Fruit fly (Drosophila melanogaster) whole organism, pupa: ENCODE measurements around the gene TwdlN.
A peak's percentile ranks its signal among the peaks of the same experiment; 100 is the strongest.

ENCODE experiments used
- CG10348 ChIP-seq: fragments of 200-800 bp; sonication (Bioruptor generic); IDR thresholded peaks from 2 replicates; pipeline ENCODE4 v1.3.6; 2022; ENCODE audit warnings: missing biosample characterization, missing genetic modification characterization
- CG12605 ChIP-seq: fragments of 200-800 bp; sonication (Bioruptor generic); IDR thresholded peaks from 2 replicates; pipeline ENCODE4 v1.3.6; 2022; ENCODE audit warnings: missing biosample characterization, missing genetic modification characterization
- CG13204 ChIP-seq: fragments of 200-800 bp; sonication (Bioruptor generic); optimal IDR thresholded peaks from 2 replicates; lab custom pipeline; 2018; ENCODE audit warnings: missing biosample characterization, mild to moderate bottlenecking, missing genetic modification characterization, moderate library complexity
- CG14655 ChIP-seq: fragments of 200-800 bp; sonication (Bioruptor generic); optimal IDR thresholded peaks from 3 replicates; lab custom pipeline; 2017; ENCODE audit warnings: mild to moderate bottlenecking, missing biosample characterization, missing genetic modification reagents, missing genetic modification characterization
- CG15710 ChIP-seq: fragments of 200-800 bp; sonication (Bioruptor generic); optimal IDR thresholded peaks from 2 replicates; lab custom pipeline; 2018; ENCODE audit warnings: missing biosample characterization, mild to moderate bottlenecking, missing genetic modification characterization, moderate library complexity
- CG17806 ChIP-seq: fragments of 200-800 bp; sonication (Bioruptor generic); optimal IDR thresholded peaks from 2 replicates; lab custom pipeline; 2018; ENCODE audit warnings: missing biosample characterization, mild to moderate bottlenecking, missing genetic modification characterization, moderate library complexity
- CG32121 ChIP-seq: fragments of 200-800 bp; sonication (Bioruptor generic); IDR thresholded peaks from 2 replicates; pipeline ENCODE4 v1.3.6; 2022; ENCODE audit warnings: missing biosample characterization, missing genetic modification characterization
- CG34367 ChIP-seq: fragments of 200-800 bp; sonication (Bioruptor generic); optimal IDR thresholded peaks from 2 replicates; lab custom pipeline; 2018; ENCODE audit warnings: missing biosample characterization, mild to moderate bottlenecking, missing genetic modification characterization
- CG4496 ChIP-seq: fragments of 200-800 bp; sonication (Bioruptor generic); IDR thresholded peaks from 3 replicates; pipeline ENCODE4 v1.3.6; 2022; ENCODE audit warnings: missing biosample characterization, missing genetic modification characterization
- CG8159 ChIP-seq: fragments of 200-800 bp; sonication (Bioruptor generic); optimal IDR thresholded peaks from 3 replicates; lab custom pipeline; 2018; ENCODE audit warnings: missing biosample characterization, mild to moderate bottlenecking, missing genetic modification characterization, moderate library complexity
- CG8301 ChIP-seq: fragments of 200-800 bp; sonication (Bioruptor generic); optimal IDR thresholded peaks from 2 replicates; lab custom pipeline; 2018; ENCODE audit warnings: missing biosample characterization, mild to moderate bottlenecking, missing genetic modification characterization
- CG9948 ChIP-seq: fragments of 200-800 bp; sonication (Bioruptor generic); optimal IDR thresholded peaks from 2 replicates; lab custom pipeline; 2018; ENCODE audit warnings: missing biosample characterization, mild to moderate bottlenecking, missing genetic modification characterization, moderate library complexity
- D1 ChIP-seq: fragments of 200-800 bp; sonication (Bioruptor generic); optimal IDR thresholded peaks from 2 replicates; lab custom pipeline; 2018; ENCODE audit warnings: missing biosample characterization, mild to moderate bottlenecking, missing genetic modification characterization, moderate library complexity
- EcR ChIP-seq: fragments of 200-800 bp; sonication (Bioruptor generic); optimal IDR thresholded peaks from 3 replicates; lab custom pipeline; 2019; ENCODE audit warnings: missing biosample characterization, missing genetic modification characterization, mild to moderate bottlenecking, moderate library complexity, missing genetic modification reagents
- Ets98B ChIP-seq: fragments of 200-800 bp; sonication (Bioruptor generic); IDR thresholded peaks from 2 replicates; pipeline ENCODE4 v1.3.6; 2022; ENCODE audit warnings: missing biosample characterization, missing genetic modification characterization
- Pif1A ChIP-seq: fragments of 200-800 bp; sonication (Bioruptor generic); optimal IDR thresholded peaks from 3 replicates; lab custom pipeline; 2016; ENCODE audit warnings: missing biosample characterization, missing genetic modification characterization
- Pif1B ChIP-seq: fragments of 200-800 bp; sonication (Bioruptor generic); optimal IDR thresholded peaks from 3 replicates; lab custom pipeline; 2016; ENCODE audit warnings: missing biosample characterization, missing genetic modification characterization
- Snoo ChIP-seq: fragments of 200-800 bp; sonication (Bioruptor generic); optimal IDR thresholded peaks from 3 replicates; lab custom pipeline; 2017; ENCODE audit warnings: missing biosample characterization, mild to moderate bottlenecking, missing genetic modification characterization, inconsistent platforms
- fd96Ca ChIP-seq: fragments of 200-800 bp; sonication (Bioruptor generic); IDR thresholded peaks from 3 replicates; pipeline ENCODE4 v1.3.6; 2022; ENCODE audit warnings: missing biosample characterization, missing genetic modification characterization
- gl ChIP-seq: fragments of 200-800 bp; sonication (Bioruptor generic); optimal IDR thresholded peaks from 2 replicates; lab custom pipeline; 2018; ENCODE audit warnings: missing biosample characterization, mild to moderate bottlenecking, missing genetic modification characterization
- rn ChIP-seq: fragments of 200-800 bp; sonication (Bioruptor generic); IDR thresholded peaks from 2 replicates; pipeline ENCODE4 v1.3.6; 2022; ENCODE audit warnings: missing biosample characterization, missing genetic modification characterization

TwdlN gene

dm6 chr3R:26634585-26634984, 2.9 kb downstream of the TwdlN start, which contains the start of gene TwdlR:
Gene TwdlR, plus strand, starts transcription at chr3R:26634885.
- TF ChIP-seq CG10348 (GFP tag; lab: Robert Waterston, UW) (no peak), Pif1A (GFP tag; lab: Kevin White, UChicago) (no peak)

DNA sequence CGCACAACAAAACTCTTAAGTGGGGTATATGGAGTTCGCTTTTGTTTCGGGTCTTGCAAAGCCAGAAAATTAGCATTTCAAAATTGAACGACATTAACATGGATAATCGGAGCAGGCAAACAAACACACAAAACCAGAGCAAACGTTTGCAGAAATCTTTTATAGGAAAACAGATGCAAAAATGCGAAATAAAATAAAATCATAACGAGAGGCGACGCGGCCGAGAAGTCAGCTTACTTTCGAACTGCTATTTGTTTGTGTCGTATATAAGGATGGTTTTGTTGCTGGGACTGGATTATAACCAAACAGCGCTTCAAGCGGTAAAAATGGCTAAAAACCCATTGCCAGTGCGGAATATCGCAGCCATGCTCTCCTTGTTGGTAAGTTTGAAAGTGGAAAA, 4.7 kb downstream of the TwdlN start, which contains the start of gene TwdlS:
Gene TwdlS (plus strand): TSS at position 301 of the 400 bp plus-strand sequence.
- TF ChIP-seq CG15710 (no peak), gl (tag; lab: Kevin White, UChicago) (no peak), Pif1B (no peak), CG14655 (GFP tag; lab: Kevin White, UChicago) (no peak), Pif1A (GFP tag; lab: Kevin White, UChicago) (no peak), CG4496 (GFP tag; lab: Robert Waterston, UW) (no peak), Snoo (tag; lab: Kevin White, UChicago) (no peak), rn (GFP tag; lab: Robert Waterston, UW) (no peak), CG12605 (GFP tag; lab: Robert Waterston, UW) (no peak), EcR (no peak)

DNA sequence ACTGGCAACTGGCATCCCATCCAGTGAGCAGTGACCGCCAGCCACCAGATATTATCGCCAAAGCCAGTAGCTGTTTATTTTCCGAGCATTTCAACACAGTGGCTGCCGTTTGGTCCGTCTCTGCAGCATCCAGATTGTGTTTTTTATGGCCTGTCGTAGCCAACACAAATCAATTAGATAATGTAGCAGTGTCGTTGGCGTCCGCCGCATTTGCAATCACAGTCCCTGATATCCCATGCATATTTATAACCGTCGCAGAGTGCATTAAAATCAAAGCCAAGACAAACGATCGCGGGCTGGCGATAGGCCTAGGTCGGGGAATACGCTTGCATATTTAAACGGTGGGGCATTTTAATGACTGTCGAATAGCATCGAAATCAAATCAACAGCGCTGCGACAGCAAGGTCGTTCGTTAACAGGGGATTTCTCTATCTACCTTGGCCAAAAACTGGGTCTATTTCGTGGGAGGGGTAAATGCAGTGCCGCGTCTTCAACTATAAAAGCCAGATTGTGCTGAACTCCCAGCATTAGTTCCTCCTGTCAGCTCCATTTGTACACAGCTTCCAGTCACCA, 7.9 kb downstream of the TwdlN start, which contains the start of gene TwdlD:
Gene TwdlD (plus strand): TSS at position 523 of the 573 bp plus-strand sequence.
- TF ChIP-seq CG4496 (GFP tag; lab: Robert Waterston, UW) = no peak
- no peak for TF ChIP-seq Pif1A (GFP tag; lab: Kevin White, UChicago)
- no peak for TF ChIP-seq Snoo (tag; lab: Kevin White, UChicago)
- no peak for TF ChIP-seq CG9948 (tag; lab: Kevin White, UChicago)
- TF ChIP-seq CG34367 (tag; lab: Kevin White, UChicago) = no peak
- no peak for TF ChIP-seq CG12605 (GFP tag; lab: Robert Waterston, UW)
- TF ChIP-seq CG14655 (GFP tag; lab: Kevin White, UChicago) = no peak
- no peak for TF ChIP-seq D1 (tag; lab: Kevin White, UChicago)
- no peak for TF ChIP-seq gl (tag; lab: Kevin White, UChicago)
- TF ChIP-seq fd96Ca = no peak
- no peak for TF ChIP-seq CG17806 (tag; lab: Kevin White, UChicago)

dm6 chr3R:26654594-26654993, 22.9 kb downstream of the TwdlN start:
- TF ChIP-seq D1 (tag; lab: Kevin White, UChicago) = no peak
- no peak for TF ChIP-seq rn (GFP tag; lab: Robert Waterston, UW)
- no peak for TF ChIP-seq CG9948 (tag; lab: Kevin White, UChicago)
- no peak for TF ChIP-seq CG12605 (GFP tag; lab: Robert Waterston, UW)
- no peak for TF ChIP-seq CG17806 (tag; lab: Kevin White, UChicago)
- TF ChIP-seq Snoo (tag; lab: Kevin White, UChicago) = no peak
- no peak for TF ChIP-seq EcR
- TF ChIP-seq fd96Ca = peak; percentile 70; the same call in 2 of the 3 replicates
- no peak for TF ChIP-seq CG8301
- TF ChIP-seq Pif1B = no peak
- no peak; the same call in 1 of the 2 replicates for TF ChIP-seq Ets98B (GFP tag; lab: Robert Waterston, UW)
- TF ChIP-seq CG4496 (GFP tag; lab: Robert Waterston, UW) = peak; percentile 42; the same call in 1 of the 3 replicates
- TF ChIP-seq CG13204 (GFP tag; lab: Kevin White, UChicago) = no peak
- peak; percentile 6 for TF ChIP-seq CG8159 (tag; lab: Kevin White, UChicago)
- TF ChIP-seq gl (tag; lab: Kevin White, UChicago) = no peak
- TF ChIP-seq CG14655 (GFP tag; lab: Kevin White, UChicago) = peak; percentile 41
- TF ChIP-seq CG34367 (tag; lab: Kevin White, UChicago) = no peak
- no peak for TF ChIP-seq CG15710
- no peak for TF ChIP-seq CG10348 (GFP tag; lab: Robert Waterston, UW)
- TF ChIP-seq Pif1A (GFP tag; lab: Kevin White, UChicago) = peak; percentile 4

DNA sequence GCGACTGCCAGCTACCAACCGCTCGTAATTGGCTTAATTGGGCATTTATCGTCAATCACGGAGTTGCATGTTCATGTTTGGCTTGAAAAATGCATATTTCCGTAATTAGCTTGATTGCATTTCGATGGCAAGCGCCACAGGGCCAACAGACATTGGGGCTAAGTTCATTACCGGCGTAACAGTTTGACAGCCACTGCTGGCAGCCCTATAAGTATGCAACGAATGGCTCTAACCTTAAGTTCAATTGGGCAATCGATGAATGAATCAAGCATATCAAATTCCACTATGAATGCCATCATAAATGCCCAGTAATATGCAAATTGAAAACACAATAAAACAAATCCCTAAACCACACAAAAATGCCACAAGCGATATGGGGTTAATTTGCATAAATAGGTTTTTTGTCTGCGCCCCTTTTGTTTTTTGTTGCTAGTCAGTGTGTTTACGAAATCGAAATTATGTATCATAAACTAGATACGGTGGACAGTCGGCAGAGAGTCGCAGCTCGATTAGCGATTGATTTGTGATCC, 23.8 kb downstream of the TwdlN start:
- no peak for TF ChIP-seq CG8301
- no peak for TF ChIP-seq fd96Ca
- no peak for TF ChIP-seq Pif1B
- TF ChIP-seq CG15710 = no peak
- TF ChIP-seq CG34367 (tag; lab: Kevin White, UChicago) = no peak
- TF ChIP-seq Ets98B (GFP tag; lab: Robert Waterston, UW) = no peak
- no peak for TF ChIP-seq CG12605 (GFP tag; lab: Robert Waterston, UW)
- no peak for TF ChIP-seq CG8159 (tag; lab: Kevin White, UChicago)
- TF ChIP-seq CG4496 (GFP tag; lab: Robert Waterston, UW) = no peak
- TF ChIP-seq Pif1A (GFP tag; lab: Kevin White, UChicago) = no peak
- no peak for TF ChIP-seq CG9948 (tag; lab: Kevin White, UChicago)

DNA sequence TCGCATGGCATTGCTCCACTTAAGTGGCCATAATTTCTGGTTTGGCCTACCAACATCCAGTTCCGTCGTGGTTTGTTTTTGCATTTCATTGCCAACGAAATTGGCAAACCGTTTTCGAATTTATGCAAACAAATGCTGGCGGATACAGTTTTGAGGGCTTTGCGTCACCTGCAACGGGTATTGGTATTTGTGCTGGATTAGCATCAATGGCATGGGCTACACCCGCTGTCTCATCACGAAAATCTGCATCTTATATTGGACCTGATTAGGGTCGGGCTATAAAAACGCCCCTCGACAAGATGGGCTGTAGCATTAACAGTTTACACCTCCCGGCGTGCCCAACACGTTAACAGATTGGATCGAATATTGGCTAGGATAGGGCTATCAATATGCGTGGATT, 24.5 kb downstream of the TwdlN start, which contains the start of gene Tb:
Gene Tb (plus strand): TSS at position 301 of the 400 bp plus-strand sequence.
- no peak for TF ChIP-seq CG10348 (GFP tag; lab: Robert Waterston, UW)
- TF ChIP-seq gl (tag; lab: Kevin White, UChicago) = no peak
- TF ChIP-seq, all 21 proteins: peak for 0

dm6 chr3R:26670277-26670676, 38.6 kb downstream of the TwdlN start:
- TF ChIP-seq CG17806 (tag; lab: Kevin White, UChicago) (no peak), CG12605 (GFP tag; lab: Robert Waterston, UW) (no peak), CG13204 (GFP tag; lab: Kevin White, UChicago) (no peak), CG10348 (GFP tag; lab: Robert Waterston, UW) (no peak), CG14655 (GFP tag; lab: Kevin White, UChicago) (no peak), CG4496 (GFP tag; lab: Robert Waterston, UW) (no peak), Snoo (tag; lab: Kevin White, UChicago) (no peak), Pif1B (no peak), fd96Ca (no peak), D1 (tag; lab: Kevin White, UChicago) (no peak), Ets98B (GFP tag; lab: Robert Waterston, UW) (no peak), CG32121 (GFP tag; lab: Robert Waterston, UW) (no peak), CG8301 (no peak), CG8159 (tag; lab: Kevin White, UChicago) (no peak), rn (GFP tag; lab: Robert Waterston, UW) (no peak), Pif1A (GFP tag; lab: Kevin White, UChicago) (no peak)
